Fruit fly (Drosophila melanogaster): ENCODE data around the gene CG8870.

CG8870 gene

dm6 chr3R:13379675-13380074 lies at the start of gene CG8870, which contains the start of gene CG9813:
CG8870 (plus strand) TSS chr3R:13379842.
CG9813 (minus strand) TSS chr3R:13379775.
- no peak for TF ChIP-seq insv (optimal IDR thresholded peaks at IDR 0.05)
- no peak for TF ChIP-seq psq (optimal IDR thresholded peaks at IDR 0.05)
- TF ChIP-seq Sin3A (optimal IDR thresholded peaks at IDR 0.05): no peak
- no peak for TF ChIP-seq Myc (optimal IDR thresholded peaks at IDR 0.05)
- TF ChIP-seq h (optimal IDR thresholded peaks at IDR 0.05): no peak
- no peak for TF ChIP-seq ttk (optimal IDR thresholded peaks at IDR 0.05)

- TF ChIP-seq insv (optimal IDR thresholded peaks at IDR 0.05): no peak
Measured at dm6 chr3R:13333031-13333430, 46.6 kb upstream of the CG8870 start.

dm6 chr3R:13334007-13334406 lies 45.6 kb upstream of the CG8870 start, which contains the start of gene PK2-R2:
PK2-R2 (minus strand) TSS chr3R:13334166.
- TF ChIP-seq Myc (optimal IDR thresholded peaks at IDR 0.05) (no peak), ttk (optimal IDR thresholded peaks at IDR 0.05) (no peak), Sin3A (optimal IDR thresholded peaks at IDR 0.05) (no peak), insv (optimal IDR thresholded peaks at IDR 0.05) (no peak), h (optimal IDR thresholded peaks at IDR 0.05) (no peak), psq (optimal IDR thresholded peaks at IDR 0.05) (no peak)

DNA sequence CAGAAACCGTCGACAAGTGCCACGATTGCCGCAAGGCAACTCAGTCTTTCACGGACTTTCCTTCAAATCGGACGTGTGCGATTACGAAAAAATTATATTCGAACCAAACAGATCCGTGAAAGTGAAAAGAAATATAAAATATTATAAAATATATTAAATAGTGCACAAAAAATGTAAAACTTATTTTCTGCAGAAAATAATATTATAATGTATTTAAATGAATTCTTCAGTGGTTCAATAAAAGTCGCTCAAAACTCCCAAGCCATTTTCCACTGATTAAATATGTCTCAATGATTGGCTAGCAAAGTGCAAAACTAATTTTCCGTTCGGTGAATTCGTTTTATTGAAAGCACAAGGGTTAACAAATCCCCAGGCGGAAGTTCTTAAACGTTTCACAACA lies 41.6 kb upstream of the CG8870 start, which contains the start of gene PK2-R1:
Gene PK2-R1, plus strand, starts transcription at position 301 of the 400 bp plus-strand sequence.
- TF ChIP-seq Sin3A (optimal IDR thresholded peaks at IDR 0.05) (no peak), psq (optimal IDR thresholded peaks at IDR 0.05) (no peak), Myc (optimal IDR thresholded peaks at IDR 0.05) (no peak), ttk (optimal IDR thresholded peaks at IDR 0.05) (no peak)

DNA sequence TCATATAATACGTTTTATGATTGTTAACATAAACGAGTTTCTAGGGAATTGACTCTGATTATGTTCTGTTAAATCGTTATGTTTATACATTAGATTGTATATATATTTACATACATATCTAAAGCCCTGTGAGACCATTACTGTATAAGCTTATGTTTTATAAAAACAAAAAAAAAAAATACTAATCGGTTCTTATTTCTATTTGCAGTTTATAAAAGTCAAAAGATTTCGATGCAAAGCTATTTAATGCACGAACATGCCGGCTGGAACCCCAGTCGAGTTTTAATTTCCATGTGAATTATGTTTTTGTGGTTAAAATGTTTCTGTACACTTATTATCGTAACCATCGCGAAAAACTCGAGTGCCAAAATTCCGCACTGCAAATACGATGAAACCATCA lies 26.3 kb upstream of the CG8870 start, which contains the start of gene mthl12:
Gene mthl12, plus strand, starts transcription at position 301 of the 400 bp plus-strand sequence.
- TF ChIP-seq h (optimal IDR thresholded peaks at IDR 0.05): no peak
- TF ChIP-seq psq (optimal IDR thresholded peaks at IDR 0.05): no peak
- TF ChIP-seq ttk (optimal IDR thresholded peaks at IDR 0.05): no peak
- TF ChIP-seq Sin3A (optimal IDR thresholded peaks at IDR 0.05): no peak
- no peak for TF ChIP-seq insv (optimal IDR thresholded peaks at IDR 0.05)
- TF ChIP-seq Myc (optimal IDR thresholded peaks at IDR 0.05): no peak

dm6 chr3R:13356960-13357359 lies 22.7 kb upstream of the CG8870 start:
- no peak for TF ChIP-seq insv (optimal IDR thresholded peaks at IDR 0.05)

dm6 chr3R:13360108-13360507 lies 19.5 kb upstream of the CG8870 start:
- TF ChIP-seq insv (optimal IDR thresholded peaks at IDR 0.05) (no peak), psq (optimal IDR thresholded peaks at IDR 0.05) (no peak), h (optimal IDR thresholded peaks at IDR 0.05) (no peak)

DNA sequence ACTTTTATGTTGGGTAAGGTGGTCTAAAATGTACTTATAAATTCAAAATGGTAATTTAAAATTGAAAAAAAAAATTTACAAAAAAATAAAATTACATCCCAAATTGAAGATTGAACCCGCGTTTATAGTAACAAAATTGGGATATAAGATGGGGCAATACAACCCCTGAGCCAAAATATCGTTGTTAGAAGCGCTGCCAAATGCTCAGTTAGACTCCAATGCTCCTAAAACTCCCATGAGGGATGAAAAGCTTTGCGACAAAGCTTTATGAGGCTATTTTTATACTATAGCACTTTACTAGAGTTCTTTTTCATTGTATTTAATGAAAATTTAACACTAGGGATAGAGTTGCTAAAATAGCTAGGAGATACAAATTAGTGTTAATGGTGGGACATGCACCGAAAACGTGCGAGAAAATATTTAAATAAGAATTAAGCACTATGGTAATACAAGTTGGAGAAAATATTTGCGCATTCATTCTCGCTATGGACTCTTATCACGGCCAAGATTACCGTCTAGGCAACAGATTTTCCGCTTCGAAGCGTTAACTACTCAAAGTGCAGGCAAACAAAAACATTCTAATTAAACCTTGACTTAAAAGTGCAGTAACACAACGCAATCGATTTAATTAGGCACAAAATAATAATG lies 16.2 kb upstream of the CG8870 start:
- TF ChIP-seq Myc (optimal IDR thresholded peaks at IDR 0.05) (no peak), Sin3A (optimal IDR thresholded peaks at IDR 0.05) (no peak), psq (optimal IDR thresholded peaks at IDR 0.05) (no peak), h (optimal IDR thresholded peaks at IDR 0.05) (no peak), ttk (optimal IDR thresholded peaks at IDR 0.05) (no peak), insv (optimal IDR thresholded peaks at IDR 0.05) (no peak)

DNA sequence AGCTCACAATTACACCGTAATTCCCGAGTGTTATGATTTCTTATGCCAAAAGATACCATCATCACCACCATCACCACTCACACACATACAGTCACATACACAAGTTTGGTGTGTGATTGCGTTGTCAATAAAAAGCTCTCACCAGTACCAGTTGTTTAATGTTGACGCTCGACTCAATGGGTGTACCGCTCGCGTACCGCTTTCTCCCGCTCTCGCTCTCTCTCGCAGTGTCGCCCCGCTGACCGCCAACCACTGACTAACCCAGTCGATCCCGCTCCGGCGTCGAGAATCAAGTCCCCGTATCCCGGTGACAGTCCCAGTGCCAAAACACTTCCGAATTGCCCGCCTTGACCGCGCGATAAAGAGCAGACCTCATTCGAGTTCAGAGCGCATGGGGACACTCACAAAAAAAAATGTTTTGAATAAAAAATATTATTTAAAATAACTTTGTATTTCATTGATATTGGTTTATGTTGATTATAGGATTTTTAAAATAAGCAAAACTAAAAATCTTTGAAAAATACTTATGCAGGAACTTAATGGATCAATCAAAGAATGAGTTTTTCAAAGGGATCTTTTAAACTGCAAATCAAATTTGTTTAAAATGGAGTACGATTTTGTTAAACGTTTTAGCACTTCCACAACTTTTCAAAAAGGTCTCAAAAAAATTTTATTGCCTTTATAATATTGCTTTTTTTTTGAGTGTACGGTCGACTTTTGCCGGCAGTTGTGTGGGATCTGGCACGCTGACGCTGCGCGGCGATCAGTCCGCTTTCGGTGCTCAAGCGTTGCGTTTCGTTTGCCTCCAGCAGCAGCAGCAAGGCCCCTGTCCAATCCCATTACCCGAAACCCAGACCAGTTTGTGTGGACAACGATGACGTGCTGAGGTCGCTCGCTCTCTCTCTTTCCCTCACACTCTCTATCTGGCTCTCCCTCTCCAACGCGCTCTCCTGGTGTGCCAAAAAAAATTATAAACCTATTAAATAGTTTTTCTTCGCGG lies 15.2 kb upstream of the CG8870 start, which contains the start of gene Dic1:
Gene Dic1, plus strand, starts transcription at position 764 of the 1,000 bp plus-strand sequence.
- no peak for TF ChIP-seq Sin3A (optimal IDR thresholded peaks at IDR 0.05)
- TF ChIP-seq h (optimal IDR thresholded peaks at IDR 0.05): no peak
- no peak for TF ChIP-seq Myc (optimal IDR thresholded peaks at IDR 0.05)
- TF ChIP-seq ttk (optimal IDR thresholded peaks at IDR 0.05): no peak
- no peak for TF ChIP-seq insv (optimal IDR thresholded peaks at IDR 0.05)
- no peak for TF ChIP-seq psq (optimal IDR thresholded peaks at IDR 0.05)

DNA sequence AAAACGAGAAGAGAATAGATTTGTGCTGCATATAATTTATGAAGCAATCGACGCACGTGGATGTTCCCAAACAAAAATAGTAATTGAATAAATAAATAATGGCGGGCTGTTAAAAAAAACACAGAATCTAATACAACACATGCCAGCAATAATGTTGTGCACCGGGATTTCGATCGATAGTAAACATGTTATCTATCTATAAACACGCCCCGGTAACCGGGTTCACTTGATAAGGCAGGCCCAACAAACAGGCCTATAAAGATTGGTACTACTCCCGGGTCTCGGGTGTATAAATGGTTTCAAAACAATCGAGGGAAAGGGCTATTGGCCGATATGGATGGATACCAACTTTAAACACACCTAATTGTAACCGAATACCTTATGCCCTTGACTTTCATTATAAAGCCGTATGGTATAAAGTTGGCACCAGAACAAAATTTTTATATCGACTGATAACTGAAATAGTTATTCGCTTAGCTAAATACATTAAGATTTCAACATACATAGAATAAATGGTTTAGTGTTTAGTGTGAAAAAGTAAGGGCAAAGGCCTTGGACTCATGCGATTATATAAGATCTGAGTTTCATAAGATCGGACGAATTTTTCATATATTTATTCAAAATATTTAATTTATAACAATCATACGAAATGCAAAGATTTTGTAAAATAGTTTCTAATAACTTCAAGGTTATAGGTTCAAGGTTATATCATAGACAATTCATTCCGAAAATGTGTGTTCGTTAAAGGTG lies 13.8 kb upstream of the CG8870 start:
- TF ChIP-seq insv (optimal IDR thresholded peaks at IDR 0.05): no peak
- TF ChIP-seq Sin3A (optimal IDR thresholded peaks at IDR 0.05): no peak
- TF ChIP-seq ttk (optimal IDR thresholded peaks at IDR 0.05): no peak
- no peak for TF ChIP-seq psq (optimal IDR thresholded peaks at IDR 0.05)
- no peak for TF ChIP-seq Myc (optimal IDR thresholded peaks at IDR 0.05)
- TF ChIP-seq h (optimal IDR thresholded peaks at IDR 0.05): no peak

- no peak for TF ChIP-seq h (optimal IDR thresholded peaks at IDR 0.05)
- no peak for TF ChIP-seq ttk (optimal IDR thresholded peaks at IDR 0.05)
- TF ChIP-seq insv (optimal IDR thresholded peaks at IDR 0.05): no peak
- TF ChIP-seq Myc (optimal IDR thresholded peaks at IDR 0.05): no peak
- TF ChIP-seq Sin3A (optimal IDR thresholded peaks at IDR 0.05): no peak
- no peak for TF ChIP-seq psq (optimal IDR thresholded peaks at IDR 0.05)
Measured at dm6 chr3R:13366561-13367518, 12.8 kb upstream of the CG8870 start, which contains the start of gene Elp6. Elp6 (minus strand) TSS chr3R:13366910.

Data from Kc167 (cell line).